Worm (Caenorhabditis elegans): ENCODE measurements around the gene prp-18.

Gene prp-18

DNA sequence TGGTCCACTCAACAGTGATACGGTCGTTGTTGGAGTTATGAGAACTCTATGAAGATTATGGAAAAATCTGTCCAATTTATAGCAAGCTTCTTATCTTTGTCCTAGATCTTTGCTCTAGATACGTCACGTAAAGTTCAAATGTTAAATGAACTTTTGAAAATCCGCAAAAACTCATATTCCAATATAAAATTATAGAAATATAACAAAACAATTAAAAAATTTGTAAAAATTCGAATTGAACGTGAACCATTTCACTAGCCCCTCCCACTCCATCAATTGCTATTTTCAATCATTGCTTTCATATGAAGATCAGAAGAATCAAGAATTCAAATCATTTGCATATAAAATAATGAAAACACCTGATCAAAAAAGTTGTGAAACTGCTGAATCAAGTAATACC lies 51.6 kb downstream of the prp-18 start, which contains the start of gene kin-21:
Gene kin-21, plus strand, starts transcription at position 301 of the 400 bp plus-strand sequence.
- TF ChIP-seq lin-11 (tag; optimal IDR thresholded peaks at IDR 0.05): no peak
- TF ChIP-seq R02D3.7 (tag; optimal IDR thresholded peaks at IDR 0.05): no peak
- TF ChIP-seq elt-3 (tag; optimal IDR thresholded peaks at IDR 0.05): no peak
- TF ChIP-seq gmeb-1 (tag; optimal IDR thresholded peaks at IDR 0.05): no peak
